Worm (Caenorhabditis elegans): ENCODE results near the gene adss-1.

- TF ChIP-seq pes-1 (GFP tag; IDR thresholded peaks at IDR 0.05) (no peak), tbx-11 (GFP tag; IDR thresholded peaks at IDR 0.05) (no peak), hmbx-1 (tag; optimal IDR thresholded peaks at IDR 0.05) (no peak), ama-1 (optimal IDR thresholded peaks at IDR 0.05) (no peak), aly-1 (tag; optimal IDR thresholded peaks at IDR 0.05) (no peak), ets-7 (tag; optimal IDR thresholded peaks at IDR 0.05) (no peak)
These were observed 34.3 kb upstream of the adss-1 start for ce11 chrV:4857561-4857960.
